Worm (Caenorhabditis elegans): ENCODE data around the gene ZC513.2.
A peak's percentile ranks its signal among the peaks of the same experiment; 100 is the strongest.

ZC513.2 gene

DNA sequence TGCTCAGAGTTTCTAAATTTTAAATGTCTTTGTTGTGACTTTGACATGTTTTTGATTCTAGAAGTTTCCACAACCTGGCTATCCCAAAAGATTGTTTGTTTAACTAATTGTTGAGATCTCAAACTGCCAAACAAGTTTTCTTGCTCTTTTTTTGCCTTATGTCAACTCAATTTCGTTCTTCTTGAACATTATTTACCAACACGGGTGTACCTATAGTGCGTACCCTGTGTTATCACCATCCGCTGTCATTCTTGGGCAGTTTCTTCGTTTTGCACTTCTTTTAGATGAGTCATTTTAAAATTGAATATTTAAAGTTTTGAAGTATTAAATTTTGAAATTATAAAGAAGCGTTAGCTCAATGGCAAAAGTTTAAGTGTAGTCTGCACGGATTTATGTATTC, 37.3 kb upstream of the ZC513.2 start, which contains the start of gene sptl-2:
Gene sptl-2 (plus strand): TSS at position 280 of the 400 bp plus-strand sequence.
- TF ChIP-seq nhr-28 (tag; optimal IDR thresholded peaks at IDR 0.05) (no peak), pha-4 (tag; optimal IDR thresholded peaks at IDR 0.05) (peak; percentile 67), nhr-11 (tag; optimal IDR thresholded peaks at IDR 0.05) (no peak), elt-1 (tag; optimal IDR thresholded peaks at IDR 0.05) (no peak), elt-2 (tag; optimal IDR thresholded peaks at IDR 0.05) (peak; percentile 29), skn-1 (tag; optimal IDR thresholded peaks at IDR 0.05) (no peak)

DNA sequence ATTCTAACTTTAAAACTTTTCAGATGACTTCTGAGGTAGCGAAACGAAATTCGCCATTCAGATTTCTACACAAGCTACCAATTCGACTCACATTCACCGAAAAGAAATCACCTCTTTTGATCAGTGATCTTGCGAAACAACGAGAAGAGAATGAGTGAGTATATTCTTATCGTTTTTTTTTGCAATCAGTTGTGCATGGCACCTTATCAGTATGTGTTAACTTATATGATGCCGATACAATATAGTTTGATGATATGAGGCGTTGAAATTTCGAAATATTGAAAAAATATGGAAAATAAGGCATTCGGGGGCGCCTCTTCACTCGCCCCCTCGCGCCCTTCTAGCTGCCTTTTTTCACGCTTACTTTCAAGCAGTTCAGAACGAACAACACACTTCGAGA, 36.3 kb upstream of the ZC513.2 start:
- TF ChIP-seq pha-4 (tag; optimal IDR thresholded peaks at IDR 0.05) (peak; percentile 31), jun-1 (tag; optimal IDR thresholded peaks at IDR 0.05) (peak; percentile 6), nhr-28 (tag; optimal IDR thresholded peaks at IDR 0.05) (no peak), hmg-11 (tag; optimal IDR thresholded peaks at IDR 0.05) (no peak), ceh-9 (tag; optimal IDR thresholded peaks at IDR 0.05) (no peak), tbx-2 (tag; optimal IDR thresholded peaks at IDR 0.05) (no peak), egl-27 (tag; optimal IDR thresholded peaks at IDR 0.05) (no peak), pqm-1 (tag; optimal IDR thresholded peaks at IDR 0.05) (peak; percentile 92), nhr-237 (tag; optimal IDR thresholded peaks at IDR 0.05) (no peak), ama-1 (optimal IDR thresholded peaks at IDR 0.05) (no peak), lin-15B (tag; optimal IDR thresholded peaks at IDR 0.05) (no peak), lsy-12 (tag; optimal IDR thresholded peaks at IDR 0.05) (no peak), mdl-1 (tag; optimal IDR thresholded peaks at IDR 0.05) (no peak), fkh-2 (tag; optimal IDR thresholded peaks at IDR 0.05) (no peak), R02D3.7 (tag; optimal IDR thresholded peaks at IDR 0.05) (no peak), ceh-16 (tag; optimal IDR thresholded peaks at IDR 0.05) (no peak), skn-1 (tag; optimal IDR thresholded peaks at IDR 0.05) (no peak), lin-39 (tag; optimal IDR thresholded peaks at IDR 0.05) (no peak), ztf-11 (tag; optimal IDR thresholded peaks at IDR 0.05) (no peak), nhr-76 (tag; optimal IDR thresholded peaks at IDR 0.05) (no peak), egl-5 (tag; optimal IDR thresholded peaks at IDR 0.05) (no peak), elt-2 (tag; optimal IDR thresholded peaks at IDR 0.05) (peak; percentile 96), zag-1 (tag; optimal IDR thresholded peaks at IDR 0.05) (no peak), nhr-12 (tag; optimal IDR thresholded peaks at IDR 0.05) (no peak), unc-62 (GFP tag; optimal IDR thresholded peaks at IDR 0.05) (no peak)

DNA sequence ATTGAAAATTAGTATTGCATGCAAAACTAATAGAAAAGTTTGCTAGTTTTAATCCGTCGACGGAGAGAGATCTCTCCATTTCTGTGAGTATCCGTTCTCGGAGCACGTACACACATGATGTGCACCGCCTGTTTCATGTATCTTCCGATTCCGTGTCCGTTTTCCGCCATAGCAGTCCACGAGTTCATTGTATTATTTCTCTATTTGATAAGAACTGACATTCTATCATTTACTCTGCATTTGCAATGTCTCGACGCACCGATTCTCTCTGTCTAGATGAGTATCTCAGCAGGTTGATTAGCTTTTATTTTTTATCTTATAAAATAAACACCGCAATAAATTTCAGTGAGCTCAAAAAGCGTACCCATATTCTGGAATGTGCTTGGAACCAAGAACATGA, 35.3 kb upstream of the ZC513.2 start:
- peak; percentile 22 for TF ChIP-seq pqm-1 (tag; optimal IDR thresholded peaks at IDR 0.05)
- TF ChIP-seq egl-5 (tag; optimal IDR thresholded peaks at IDR 0.05) = no peak
- TF ChIP-seq elt-2 (tag; optimal IDR thresholded peaks at IDR 0.05) = peak; percentile 64
- no peak for TF ChIP-seq sea-2 (GFP tag; optimal IDR thresholded peaks at IDR 0.05)

DNA sequence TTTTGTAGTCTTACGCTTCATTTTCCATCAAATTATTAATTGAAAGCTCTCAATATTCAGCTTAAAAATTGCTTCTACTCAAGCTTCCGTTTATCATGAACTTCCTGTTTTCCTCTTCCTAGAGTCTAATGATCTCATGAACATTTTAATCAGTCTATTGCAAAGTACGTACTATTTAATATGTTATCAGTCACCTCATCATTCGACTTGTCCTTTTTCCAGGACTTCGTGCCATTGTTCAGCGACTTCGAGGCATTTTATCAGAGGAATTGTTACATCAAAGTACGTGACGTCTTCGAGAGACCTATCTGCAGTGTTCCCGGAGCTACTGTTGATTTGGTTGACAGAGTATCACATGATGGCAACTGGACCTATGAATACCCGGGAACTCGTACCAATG, 34.4 kb upstream of the ZC513.2 start:
- TF ChIP-seq nhr-76 (tag; optimal IDR thresholded peaks at IDR 0.05) (no peak), nhr-237 (tag; optimal IDR thresholded peaks at IDR 0.05) (no peak), pqm-1 (tag; optimal IDR thresholded peaks at IDR 0.05) (peak; percentile 78), lin-39 (tag; optimal IDR thresholded peaks at IDR 0.05) (no peak), jun-1 (tag; optimal IDR thresholded peaks at IDR 0.05) (peak; percentile 8), elt-2 (tag; optimal IDR thresholded peaks at IDR 0.05) (peak; percentile 65), aly-2 (tag; optimal IDR thresholded peaks at IDR 0.05) (no peak)

DNA sequence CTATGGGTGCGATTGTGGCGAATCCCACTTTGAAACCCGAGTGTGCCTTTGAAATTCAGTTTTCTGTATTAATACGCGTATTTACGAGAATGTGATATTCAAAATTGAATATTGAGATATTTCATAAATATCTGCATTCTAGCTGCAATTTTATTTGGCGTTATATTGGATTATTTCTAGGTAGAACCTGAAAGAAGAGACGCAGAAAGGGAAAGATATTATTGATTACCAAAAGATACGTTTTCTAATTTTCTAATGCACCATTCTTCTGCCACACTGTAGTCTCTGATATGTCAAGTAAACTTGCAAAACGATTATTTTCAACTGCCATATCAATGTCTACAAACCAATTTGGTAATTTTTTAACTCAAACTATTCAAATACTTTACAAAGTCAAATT, 32.2 kb upstream of the ZC513.2 start, which contains the start of gene ech-3:
Gene ech-3 (plus strand): TSS at position 178 of the 400 bp plus-strand sequence.
- TF ChIP-seq nhr-28 (tag; optimal IDR thresholded peaks at IDR 0.05) = no peak
- TF ChIP-seq pha-4 (tag; optimal IDR thresholded peaks at IDR 0.05) = peak; percentile 51
- peak; percentile 39 for TF ChIP-seq elt-2 (tag; optimal IDR thresholded peaks at IDR 0.05)
- no peak for TF ChIP-seq lin-39 (tag; optimal IDR thresholded peaks at IDR 0.05)
- peak; percentile 21 for TF ChIP-seq pqm-1 (tag; optimal IDR thresholded peaks at IDR 0.05)
- peak; percentile 75 for TF ChIP-seq ceh-28 (tag; optimal IDR thresholded peaks at IDR 0.05)

DNA sequence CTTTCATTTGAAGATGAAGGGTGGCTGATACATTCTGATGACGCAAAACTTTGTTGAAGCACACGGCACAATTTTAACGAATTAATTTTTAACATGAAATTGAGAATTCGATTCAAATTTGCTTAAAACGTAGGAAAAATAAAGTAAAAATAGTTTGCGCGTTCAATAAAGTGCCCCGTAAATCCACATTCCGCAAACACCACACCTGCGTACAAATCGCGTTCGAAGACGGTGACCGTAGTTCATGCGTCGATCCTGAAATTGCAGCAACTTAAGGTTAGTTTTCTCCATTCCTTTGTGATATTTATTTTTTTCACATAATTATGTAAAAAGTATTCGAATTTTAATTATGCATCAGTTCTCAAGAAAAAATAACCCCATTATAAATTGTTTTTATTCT, 29.5 kb upstream of the ZC513.2 start, which contains the start of gene F43H9.3:
Gene F43H9.3 (minus strand): TSS at position 189 of the 400 bp plus-strand sequence.
- TF ChIP-seq hmg-11 (tag; optimal IDR thresholded peaks at IDR 0.05) (peak; percentile 18), R02D3.7 (tag; optimal IDR thresholded peaks at IDR 0.05) (peak; percentile 89), ZK546.5 (tag; optimal IDR thresholded peaks at IDR 0.05) (no peak), pha-4 (tag; optimal IDR thresholded peaks at IDR 0.05) (peak; percentile 30), egl-27 (tag; optimal IDR thresholded peaks at IDR 0.05) (no peak), fkh-10 (GFP tag; optimal IDR thresholded peaks at IDR 0.05) (no peak), nfya-1 (tag; optimal IDR thresholded peaks at IDR 0.05; ENCODE audit: insufficient read depth) (peak; percentile 28), lin-15B (tag; optimal IDR thresholded peaks at IDR 0.05) (peak; percentile 2)
